Fruit fly (Drosophila melanogaster) whole organism, embryonic: ENCODE results near the gene Dlic.

Source experiments
- Atf3 ChIP-seq: fragments of 200-800 bp; sonication (Bioruptor generic); optimal IDR thresholded peaks from 3 replicates; lab custom pipeline; 2016; ENCODE audit warnings: missing biosample characterization, missing genetic modification characterization
- B-H1 ChIP-seq: fragments of 200-800 bp; sonication (Bioruptor generic); IDR thresholded peaks from 3 replicates; pipeline ENCODE4 v1.3.6; 2022; ENCODE audit warnings: missing biosample characterization, missing genetic modification characterization
- Bgb ChIP-seq: fragments of 200-800 bp; sonication (Bioruptor generic); IDR thresholded peaks from 2 replicates; pipeline ENCODE4 v1.3.6; 2022; ENCODE audit warnings: missing biosample characterization, missing genetic modification characterization; ENCODE audit not compliant: partially characterized antibody
- CG10274 ChIP-seq: fragments of 200-800 bp; sonication (Bioruptor generic); optimal IDR thresholded peaks from 3 replicates; lab custom pipeline; 2017; ENCODE audit warnings: missing biosample characterization, mild to moderate bottlenecking, missing genetic modification characterization
- CG11456 ChIP-seq: fragments of 200-800 bp; sonication (Bioruptor generic); IDR thresholded peaks from 3 replicates; pipeline ENCODE4 v1.3.6; 2022; ENCODE audit warnings: missing biosample characterization, missing genetic modification characterization
- CG13894 ChIP-seq: fragments of 200-800 bp; sonication (Bioruptor generic); optimal IDR thresholded peaks from 3 replicates; lab custom pipeline; 2018; ENCODE audit warnings: missing biosample characterization, mild to moderate bottlenecking, missing genetic modification characterization, moderate library complexity
- CG14441 ChIP-seq: fragments of 200-800 bp; sonication (Bioruptor generic); IDR thresholded peaks from 2 replicates; pipeline ENCODE4 v1.3.6; 2022; ENCODE audit warnings: missing biosample characterization, missing genetic modification characterization
- CG16813 ChIP-seq: fragments of 200-800 bp; sonication (Bioruptor generic); IDR thresholded peaks from 3 replicates; pipeline ENCODE4 v1.3.6; 2022; ENCODE audit warnings: missing biosample characterization, missing genetic modification characterization; ENCODE audit not compliant: partially characterized antibody
- CG17359 ChIP-seq: fragments of 200-800 bp; sonication (Bioruptor generic); optimal IDR thresholded peaks from 3 replicates; lab custom pipeline; 2018; ENCODE audit warnings: missing biosample characterization, mild to moderate bottlenecking, missing genetic modification characterization, moderate library complexity
- CG17829 ChIP-seq: fragments of 200-800 bp; optimal IDR thresholded peaks from 2 replicates; lab custom pipeline; 2019; ENCODE audit warnings: missing biosample characterization, mild to moderate bottlenecking, missing genetic modification characterization, moderate library complexity
- CG18476 ChIP-seq: fragments of 200-800 bp; sonication (Bioruptor generic); optimal IDR thresholded peaks from 2 replicates; lab custom pipeline; 2016; ENCODE audit warnings: missing biosample characterization, mild to moderate bottlenecking, missing genetic modification characterization
- CG18599 ChIP-seq: fragments of 200-800 bp; sonication (Bioruptor generic); optimal IDR thresholded peaks from 3 replicates; lab custom pipeline; 2017; ENCODE audit warnings: missing biosample characterization, missing genetic modification characterization, mild to moderate bottlenecking, moderate library complexity, missing genetic modification reagents
- CG2199 ChIP-seq: fragments of 200-800 bp; sonication (Bioruptor generic); IDR thresholded peaks from 3 replicates; pipeline ENCODE4 v1.3.6; 2022; ENCODE audit warnings: missing biosample characterization, missing genetic modification characterization
- CG30403 ChIP-seq: fragments of 200-800 bp; sonication (Bioruptor generic); optimal IDR thresholded peaks from 3 replicates; lab custom pipeline; 2016; ENCODE audit warnings: missing biosample characterization, missing genetic modification characterization
- CG31388 ChIP-seq: fragments of 200-800 bp; sonication (Bioruptor generic); optimal IDR thresholded peaks from 2 replicates; lab custom pipeline; 2016; ENCODE audit warnings: missing biosample characterization, missing genetic modification characterization
- CG34224 ChIP-seq: fragments of 200-800 bp; sonication (Bioruptor generic); IDR thresholded peaks from 3 replicates; pipeline ENCODE4 v1.3.6; 2022; ENCODE audit warnings: missing biosample characterization, missing genetic modification characterization; ENCODE audit not compliant: partially characterized antibody
- CG4424 ChIP-seq: fragments of 200-800 bp; sonication (Bioruptor generic); optimal IDR thresholded peaks from 3 replicates; lab custom pipeline; 2016; ENCODE audit warnings: missing biosample characterization, missing genetic modification characterization
- CG6254 ChIP-seq: fragments of 200-800 bp; sonication (Bioruptor generic); optimal IDR thresholded peaks from 3 replicates; lab custom pipeline; 2017; ENCODE audit warnings: mild to moderate bottlenecking, missing biosample characterization, missing genetic modification reagents, missing genetic modification characterization
- CG6854 ChIP-seq: fragments of 200-800 bp; sonication (Bioruptor generic); optimal IDR thresholded peaks from 3 replicates; lab custom pipeline; 2017; ENCODE audit warnings: missing biosample characterization, mild to moderate bottlenecking, missing genetic modification characterization
- CG8765 ChIP-seq: fragments of 200-800 bp; sonication (Bioruptor generic); IDR thresholded peaks from 2 replicates; pipeline ENCODE4 v1.3.6; 2022; ENCODE audit warnings: missing biosample characterization, missing genetic modification characterization
- Chrac-16 ChIP-seq: fragments of 200-800 bp; sonication (Bioruptor generic); optimal IDR thresholded peaks from 3 replicates; lab custom pipeline; 2016; ENCODE audit warnings: missing biosample characterization, missing genetic modification characterization
- CrebB ChIP-seq: fragments of 200-800 bp; sonication (Bioruptor generic); optimal IDR thresholded peaks from 3 replicates; lab custom pipeline; 2018; ENCODE audit warnings: missing biosample characterization, mild to moderate bottlenecking, missing genetic modification characterization
- Dad ChIP-seq: fragments of 200-800 bp; sonication (Bioruptor generic); optimal IDR thresholded peaks from 3 replicates; lab custom pipeline; 2016; ENCODE audit warnings: missing biosample characterization, missing genetic modification characterization
- Fer1 ChIP-seq: fragments of 200-800 bp; sonication (Bioruptor generic); optimal IDR thresholded peaks from 2 replicates; lab custom pipeline; 2017; ENCODE audit warnings: missing biosample characterization, mild to moderate bottlenecking, missing genetic modification characterization
- Gug ChIP-seq: fragments of 200-800 bp; sonication (Bioruptor generic); IDR thresholded peaks from 4 replicates; pipeline ENCODE4 v1.3.6; 2022; ENCODE audit warnings: missing biosample characterization, missing genetic modification characterization
- HLH3B ChIP-seq: fragments of 200-800 bp; sonication (Bioruptor generic); IDR thresholded peaks from 2 replicates; pipeline ENCODE4 v1.3.6; 2022; ENCODE audit warnings: missing biosample characterization, missing genetic modification characterization
- Mrtf ChIP-seq: fragments of 200-800 bp; sonication (Bioruptor generic); IDR thresholded peaks from 3 replicates; pipeline ENCODE4 v1.3.6; 2022; ENCODE audit warnings: missing biosample characterization, missing genetic modification characterization
- NC2β ChIP-seq: fragments of 200-800 bp; sonication (Bioruptor generic); optimal IDR thresholded peaks from 2 replicates; lab custom pipeline; 2016; ENCODE audit warnings: missing biosample characterization, missing genetic modification characterization
- Neu2 ChIP-seq: fragments of 200-800 bp; sonication (Bioruptor generic); optimal IDR thresholded peaks from 3 replicates; lab custom pipeline; 2016; ENCODE audit warnings: missing biosample characterization, missing genetic modification characterization, borderline replicate concordance
- Poxn ChIP-seq: fragments of 200-800 bp; sonication (Bioruptor generic); IDR thresholded peaks from 2 replicates; pipeline ENCODE4 v1.3.6; 2022; ENCODE audit warnings: missing biosample characterization, missing genetic modification characterization
- Ptx1 ChIP-seq: fragments of 200-800 bp; sonication (Bioruptor generic); IDR thresholded peaks from 2 replicates; pipeline ENCODE4 v1.3.6; 2022; ENCODE audit warnings: missing biosample characterization, missing genetic modification characterization
- Six4 ChIP-seq: fragments of 200-800 bp; sonication (Bioruptor generic); optimal IDR thresholded peaks from 2 replicates; lab custom pipeline; 2016; ENCODE audit warnings: missing biosample characterization, missing genetic modification characterization
- Xbp1 ChIP-seq: fragments of 200-800 bp; sonication (Bioruptor generic); optimal IDR thresholded peaks from 3 replicates; lab custom pipeline; 2016; ENCODE audit warnings: missing biosample characterization, mild to moderate bottlenecking, missing genetic modification characterization
- ab ChIP-seq: fragments of 200-800 bp; sonication (Bioruptor generic); optimal IDR thresholded peaks from 2 replicates; lab custom pipeline; 2016; ENCODE audit warnings: missing biosample characterization, missing genetic modification characterization
- abd-A ChIP-seq: fragments of 200-800 bp; sonication (Bioruptor generic); optimal IDR thresholded peaks from 3 replicates; lab custom pipeline; 2019; ENCODE audit warnings: missing biosample characterization, mild to moderate bottlenecking, missing genetic modification characterization, moderate library complexity
- bowl ChIP-seq: fragments of 200-800 bp; sonication (Bioruptor generic); IDR thresholded peaks from 2 replicates; pipeline ENCODE4 v1.3.6; 2022; ENCODE audit warnings: missing biosample characterization, missing genetic modification characterization
- dm ChIP-seq: fragments of 200-800 bp; sonication (Bioruptor generic); optimal IDR thresholded peaks from 3 replicates; lab custom pipeline; 2016; ENCODE audit warnings: missing biosample characterization, missing genetic modification characterization
- esg ChIP-seq: fragments of 200-800 bp; sonication (Bioruptor generic); conservative IDR thresholded peaks from 2 replicates; pipeline ENCODE4 v1.3.6; 2022; ENCODE audit warnings: missing biosample characterization, missing genetic modification characterization
- ewg ChIP-seq: fragments of 200-800 bp; sonication (Bioruptor generic); optimal IDR thresholded peaks from 3 replicates; lab custom pipeline; 2017; ENCODE audit warnings: mild to moderate bottlenecking, missing biosample characterization, missing genetic modification reagents, missing genetic modification characterization
- fd102C ChIP-seq: fragments of 200-800 bp; sonication (Bioruptor generic); optimal IDR thresholded peaks from 2 replicates; lab custom pipeline; 2018; ENCODE audit warnings: missing biosample characterization, mild to moderate bottlenecking, missing genetic modification characterization, moderate library complexity
- fd64A ChIP-seq: fragments of 200-800 bp; sonication (Bioruptor generic); optimal IDR thresholded peaks from 3 replicates; lab custom pipeline; 2018; ENCODE audit warnings: missing biosample characterization, mild to moderate bottlenecking, missing genetic modification characterization
- ken ChIP-seq: fragments of 200-800 bp; sonication (Bioruptor generic); IDR thresholded peaks from 3 replicates; pipeline ENCODE4 v1.3.6; 2022; ENCODE audit warnings: missing biosample characterization, missing genetic modification characterization
- pita ChIP-seq: fragments of 200-800 bp; sonication (Bioruptor generic); optimal IDR thresholded peaks from 2 replicates; lab custom pipeline; 2017; ENCODE audit warnings: missing biosample characterization, mild to moderate bottlenecking, missing genetic modification characterization
- pros ChIP-seq: fragments of 200-800 bp; sonication (Bioruptor generic); optimal IDR thresholded peaks from 3 replicates; lab custom pipeline; 2019; ENCODE audit warnings: missing biosample characterization, mild to moderate bottlenecking, missing genetic modification characterization, moderate library complexity
- sd ChIP-seq: fragments of 200-800 bp; sonication (Bioruptor generic); optimal IDR thresholded peaks from 3 replicates; lab custom pipeline; 2018; ENCODE audit warnings: missing biosample characterization, mild to moderate bottlenecking, missing genetic modification characterization, moderate library complexity
- sens-2 ChIP-seq: fragments of 200-800 bp; sonication (Bioruptor generic); IDR thresholded peaks from 2 replicates; pipeline ENCODE4 v1.3.6; 2022; ENCODE audit warnings: missing biosample characterization, missing genetic modification characterization
- stc ChIP-seq: fragments of 200-800 bp; sonication (Bioruptor generic); IDR thresholded peaks from 2 replicates; pipeline ENCODE4 v1.3.6; 2022; ENCODE audit warnings: missing biosample characterization, missing genetic modification characterization
- sug ChIP-seq: fragments of 200-800 bp; optimal IDR thresholded peaks from 2 replicates; lab custom pipeline; 2019; ENCODE audit warnings: missing biosample characterization, mild to moderate bottlenecking, missing genetic modification characterization, moderate library complexity
- tap ChIP-seq: fragments of 200-800 bp; optimal IDR thresholded peaks from 3 replicates; lab custom pipeline; 2019; ENCODE audit warnings: missing biosample characterization, mild to moderate bottlenecking, missing genetic modification characterization, moderate library complexity
- zen ChIP-seq: fragments of 200-800 bp; sonication (Bioruptor generic); optimal IDR thresholded peaks from 3 replicates; lab custom pipeline; 2018; ENCODE audit warnings: missing biosample characterization, mild to moderate bottlenecking, missing genetic modification characterization, moderate library complexity

Gene Dlic

dm6 chrX:11108845-11109450, 45.3 kb upstream of the Dlic start (continued):
- no peak for TF ChIP-seq CG6254 (GFP tag; lab: Kevin White, UChicago)
- TF ChIP-seq ken (GFP tag; lab: Robert Waterston, UW) = no peak
- TF ChIP-seq ab (GFP tag; lab: Kevin White, UChicago) = no peak
- TF ChIP-seq fd102C (GFP tag; lab: Kevin White, UChicago) = no peak
- peak; percentile 22 for TF ChIP-seq CG18599
- no peak for TF ChIP-seq pita (GFP tag; lab: Kevin White, UChicago)
- TF ChIP-seq Chrac-16 (GFP tag; lab: Kevin White, UChicago) = no peak
- no peak for TF ChIP-seq CG17829
- no peak for TF ChIP-seq CG8765 (GFP tag; lab: Robert Waterston, UW)
- 0 out of 3 replicates have a peak, but pooled peaks have one; percentile 23 for TF ChIP-seq CG11456 (GFP tag; lab: Robert Waterston, UW)
- 0 out of 3 replicates have a peak, but pooled peaks have one; percentile 16 for TF ChIP-seq CG2199 (GFP tag; lab: Robert Waterston, UW)
- peak; percentile 29 for TF ChIP-seq Xbp1 (GFP tag; lab: Kevin White, UChicago)
- TF ChIP-seq HLH3B = peak; percentile 45
- no peak for TF ChIP-seq abd-A (tag; lab: Kevin White, UChicago)
- TF ChIP-seq Mrtf (GFP tag; lab: Robert Waterston, UW) = no peak
- peak; percentile 41 for TF ChIP-seq sd (tag; lab: Kevin White, UChicago)
- no peak for TF ChIP-seq CG13894
- peak; percentile 15 for TF ChIP-seq CG17359 (tag; lab: Kevin White, UChicago)
- no peak for TF ChIP-seq CrebB (tag; lab: Kevin White, UChicago)
- peak; percentile 48 for TF ChIP-seq CG30403 (GFP tag; lab: Kevin White, UChicago)
- peak; percentile 38; the same call in 1 of the 2 replicates for TF ChIP-seq Ptx1 (GFP tag; lab: Robert Waterston, UW)
- TF ChIP-seq Fer1 = no peak
- TF ChIP-seq Dad (GFP tag; lab: Kevin White, UChicago) = no peak
- no peak for TF ChIP-seq sens-2 (GFP tag; lab: Robert Waterston, UW)
- no peak for TF ChIP-seq ewg
- TF ChIP-seq CG18476 (GFP tag; lab: Kevin White, UChicago) = no peak
- TF ChIP-seq CG6854 (GFP tag; lab: Kevin White, UChicago) = no peak
- TF ChIP-seq tap (tag; lab: Kevin White, UChicago) = no peak
- peak; percentile 12; the same call in 1 of the 4 replicates for TF ChIP-seq Gug (GFP tag; lab: Robert Waterston, UW)
- TF ChIP-seq NC2β = no peak
- 0 out of 2 replicates have a peak, but pooled peaks have one; percentile 17 for TF ChIP-seq esg
- TF ChIP-seq sug (tag; lab: Kevin White, UChicago) = no peak
- no peak for TF ChIP-seq Atf3
- TF ChIP-seq B-H1 (GFP tag; lab: Robert Waterston, UW) = no peak
- TF ChIP-seq zen (tag; lab: Kevin White, UChicago) = no peak
- no peak for TF ChIP-seq CG10274 (GFP tag; lab: Kevin White, UChicago)
- TF ChIP-seq CG34224 (GFP tag; lab: Robert Waterston, UW) = no peak
- peak; percentile 80 for TF ChIP-seq dm (GFP tag; lab: Kevin White, UChicago)
- no peak for TF ChIP-seq Bgb
- no peak for TF ChIP-seq CG16813 (GFP tag; lab: Robert Waterston, UW)
- TF ChIP-seq stc (GFP tag; lab: Robert Waterston, UW) = no peak
- TF ChIP-seq Poxn = no peak
- peak; percentile 25 for TF ChIP-seq Six4
- TF ChIP-seq pros (GFP tag; lab: Kevin White, UChicago) = peak; percentile 59
- no peak for TF ChIP-seq CG31388
- TF ChIP-seq bowl (GFP tag; lab: Robert Waterston, UW) = no peak
- TF ChIP-seq Neu2 (GFP tag; lab: Kevin White, UChicago) = no peak
- TF ChIP-seq CG14441 (GFP tag; lab: Robert Waterston, UW) = peak; percentile 14; the same call in 1 of the 2 replicates
- peak; percentile 26 for TF ChIP-seq CG4424 (GFP tag; lab: Kevin White, UChicago)
- TF ChIP-seq fd64A (GFP tag; lab: Kevin White, UChicago) = no peak
